Worm (Caenorhabditis elegans): Measurements from ENCODE around the gene F25E5.1.

The F25E5.1 gene

DNA sequence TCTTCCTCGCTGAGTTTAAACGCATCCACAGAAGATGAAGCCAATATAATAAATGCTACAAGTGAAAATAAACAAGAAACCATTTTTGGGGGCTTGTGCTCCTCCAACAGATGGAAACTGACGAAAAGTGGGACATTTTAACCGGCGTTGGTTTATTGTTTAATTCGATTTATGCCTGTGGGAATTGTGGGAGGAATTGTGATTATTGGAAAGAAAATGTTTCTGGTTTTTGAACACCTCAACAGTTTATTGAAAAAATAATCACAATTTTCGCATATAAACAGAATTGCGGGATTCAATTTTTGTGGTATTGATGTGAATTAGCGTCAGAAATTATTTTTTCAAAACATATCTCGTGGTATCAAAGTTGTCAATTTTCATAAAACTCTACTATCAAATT, 11.4 kb upstream of the F25E5.1 start, which contains the start of gene try-8:
try-8 (minus strand) TSS at position 101 of the 400 bp plus-strand sequence.
- TF ChIP-seq daf-12 (tag; optimal IDR thresholded peaks at IDR 0.05), result no peak
- TF ChIP-seq ztf-4 (tag; optimal IDR thresholded peaks at IDR 0.05), result no peak
- no peak for TF ChIP-seq unc-39 (tag; optimal IDR thresholded peaks at IDR 0.05)
- TF ChIP-seq nhr-67 (tag; optimal IDR thresholded peaks at IDR 0.05), result no peak
- TF ChIP-seq aly-2 (tag; optimal IDR thresholded peaks at IDR 0.05), result no peak
- TF ChIP-seq pqm-1 (tag; optimal IDR thresholded peaks at IDR 0.05), result no peak
- TF ChIP-seq nhr-11 (tag; optimal IDR thresholded peaks at IDR 0.05), result no peak
- TF ChIP-seq fkh-2 (tag; optimal IDR thresholded peaks at IDR 0.05), result no peak
- no peak for TF ChIP-seq lin-39 (tag; optimal IDR thresholded peaks at IDR 0.05)
- TF ChIP-seq fos-1 (tag; optimal IDR thresholded peaks at IDR 0.05), result no peak
- TF ChIP-seq pha-4 (tag; optimal IDR thresholded peaks at IDR 0.05), result no peak
- TF ChIP-seq lin-15B (tag; optimal IDR thresholded peaks at IDR 0.05), result no peak

DNA sequence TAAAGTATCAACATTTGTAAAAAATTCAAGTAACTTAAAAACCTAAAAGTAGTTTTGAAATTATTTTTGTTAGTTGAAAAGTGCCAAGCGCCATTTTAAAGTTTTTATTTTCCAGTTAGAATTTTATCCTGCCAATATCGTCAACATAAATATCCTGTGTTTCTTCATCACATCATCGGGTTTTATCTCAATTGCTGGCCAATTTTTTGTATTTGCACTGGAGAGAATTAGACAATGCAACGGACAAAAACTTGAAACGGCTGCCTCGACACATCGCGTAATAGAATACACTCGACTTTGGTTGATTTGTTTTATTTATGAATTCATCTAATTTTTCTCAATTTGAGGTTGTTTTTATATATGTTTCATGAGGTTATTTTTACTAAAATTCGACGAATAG, 10.7 kb upstream of the F25E5.1 start, which contains the start of gene F25E5.2:
F25E5.2 (plus strand) TSS at position 301 of the 400 bp plus-strand sequence.
- no peak for TF ChIP-seq fkh-10 (GFP tag; optimal IDR thresholded peaks at IDR 0.05)
- no peak for TF ChIP-seq lsy-12 (tag; optimal IDR thresholded peaks at IDR 0.05)
- no peak for TF ChIP-seq elt-3 (tag; optimal IDR thresholded peaks at IDR 0.05)

DNA sequence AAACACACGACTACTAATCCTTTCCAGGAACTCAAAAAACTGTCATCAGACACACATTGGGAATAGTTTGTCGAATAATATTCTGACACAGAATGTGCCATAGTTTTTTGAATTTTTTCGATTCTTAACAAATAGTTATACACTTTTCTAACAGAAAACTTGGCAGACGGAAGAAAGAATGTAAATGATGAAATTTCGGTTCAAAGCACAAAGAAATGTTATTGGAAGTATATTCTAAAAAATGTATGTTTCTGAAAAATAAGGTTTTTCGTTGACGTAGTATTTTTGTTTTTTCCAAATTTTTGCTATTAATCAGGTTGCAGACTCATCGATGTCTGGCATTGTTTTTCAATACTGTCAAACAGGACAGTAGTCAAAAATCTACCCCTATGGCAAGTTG, 4.8 kb upstream of the F25E5.1 start, which contains the start of gene srh-92:
srh-92 (minus strand) TSS at position 101 of the 400 bp plus-strand sequence.
- TF ChIP-seq ZK546.5 (tag; optimal IDR thresholded peaks at IDR 0.05), result no peak
- no peak for TF ChIP-seq tbx-2 (tag; optimal IDR thresholded peaks at IDR 0.05)
- no peak for TF ChIP-seq snpc-4 (tag; optimal IDR thresholded peaks at IDR 0.05)
- no peak for TF ChIP-seq fkh-2 (tag; optimal IDR thresholded peaks at IDR 0.05)

DNA sequence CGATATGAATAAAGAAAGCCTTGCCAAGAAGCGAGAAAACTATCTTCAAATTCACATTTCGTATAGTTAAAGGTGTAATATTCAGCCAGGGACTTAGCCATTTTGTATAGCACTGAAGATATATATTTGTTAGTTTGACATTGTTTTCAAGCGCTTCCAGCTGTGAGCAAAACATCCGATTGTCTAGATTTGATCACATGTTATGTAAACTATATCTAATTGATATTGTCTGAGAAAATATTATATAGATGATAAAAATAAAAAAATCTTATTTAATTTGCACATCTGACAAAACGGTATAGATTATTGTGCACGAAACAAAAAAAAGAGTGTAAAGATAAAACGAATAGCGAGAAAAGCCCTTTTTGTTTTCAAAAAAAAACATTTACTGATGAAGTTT, 988 bp upstream of the F25E5.1 start, which contains the start of gene srh-89:
srh-89 (minus strand) TSS at position 101 of the 400 bp plus-strand sequence.
- TF ChIP-seq ceh-82 (tag; optimal IDR thresholded peaks at IDR 0.05), result no peak
- TF ChIP-seq ceh-9 (tag; optimal IDR thresholded peaks at IDR 0.05), result no peak

DNA sequence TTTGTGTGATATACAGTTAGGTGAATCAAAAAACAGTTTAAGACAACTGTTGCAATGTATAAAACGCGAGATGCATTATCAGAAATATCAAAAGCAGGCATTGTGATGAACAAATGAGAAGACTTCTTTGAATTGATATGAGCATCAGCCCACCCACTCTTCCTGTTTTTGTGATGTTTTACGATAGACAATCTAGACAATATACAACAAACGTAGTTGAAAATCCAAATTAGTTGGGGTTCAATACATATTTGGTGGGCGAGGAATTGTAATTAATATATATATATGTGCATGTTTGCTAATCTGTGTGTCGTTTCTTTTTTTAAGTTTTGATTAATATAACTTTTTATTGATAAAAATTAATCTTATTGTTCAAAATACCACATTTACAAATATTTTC, 7.1 kb downstream of the F25E5.1 start, which contains the start of gene str-28:
str-28 (minus strand) TSS at position 101 of the 400 bp plus-strand sequence.
- no peak for TF ChIP-seq fos-1 (tag; optimal IDR thresholded peaks at IDR 0.05)
- no peak for TF ChIP-seq nhr-237 (tag; optimal IDR thresholded peaks at IDR 0.05)
- TF ChIP-seq pha-4 (tag; optimal IDR thresholded peaks at IDR 0.05), result no peak
- TF ChIP-seq mdl-1 (tag; optimal IDR thresholded peaks at IDR 0.05), result no peak
- TF ChIP-seq lin-15B (tag; optimal IDR thresholded peaks at IDR 0.05), result no peak
- no peak for TF ChIP-seq egl-5 (tag; optimal IDR thresholded peaks at IDR 0.05)

DNA sequence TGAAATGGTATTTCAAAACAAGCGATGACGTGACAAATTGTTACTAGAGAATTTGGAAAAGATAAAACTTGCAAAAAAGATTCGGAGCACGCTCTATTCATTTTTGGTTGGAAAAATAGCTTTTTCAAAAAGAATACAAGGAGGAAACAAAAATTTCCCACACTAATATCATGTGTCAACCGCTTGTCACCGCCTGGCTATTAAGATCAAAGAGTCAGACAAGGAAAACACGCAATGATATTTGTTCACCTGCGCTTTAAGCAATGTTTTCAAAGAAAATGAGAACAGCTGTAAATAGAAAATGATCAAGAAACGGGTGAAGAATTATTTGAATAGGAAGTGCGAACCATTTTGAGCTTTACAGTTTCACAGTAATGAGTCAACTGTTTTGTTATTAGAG, 11.1 kb downstream of the F25E5.1 start, which contains the start of gene srh-125:
srh-125 (minus strand) TSS at position 101 of the 400 bp plus-strand sequence.
- TF ChIP-seq mdl-1 (tag; optimal IDR thresholded peaks at IDR 0.05) (no peak), daf-12 (tag; optimal IDR thresholded peaks at IDR 0.05) (no peak)

DNA sequence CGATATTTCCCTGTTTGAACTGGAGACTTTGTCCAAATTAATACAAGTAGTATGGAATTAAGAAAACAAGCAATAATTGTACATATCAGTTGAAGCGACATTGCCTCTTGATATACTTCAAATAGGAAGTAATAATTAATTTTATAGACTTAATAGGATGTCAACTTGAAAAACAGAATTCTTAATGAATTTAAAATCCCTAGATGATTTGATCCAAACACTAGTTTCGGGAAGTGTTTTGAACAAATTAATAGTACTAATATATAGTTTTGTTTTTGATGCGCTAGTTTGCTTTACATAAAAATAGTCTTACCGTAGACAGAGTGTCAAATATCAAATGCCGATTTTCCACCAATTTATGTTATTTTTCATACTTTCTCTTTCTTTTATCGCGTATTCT, 12.7 kb downstream of the F25E5.1 start, which contains the start of gene str-190:
str-190 (minus strand) TSS at position 101 of the 400 bp plus-strand sequence.
- TF ChIP-seq elt-1 (tag; optimal IDR thresholded peaks at IDR 0.05) (no peak), ztf-11 (tag; optimal IDR thresholded peaks at IDR 0.05) (no peak), egl-27 (tag; optimal IDR thresholded peaks at IDR 0.05) (no peak), ceh-9 (tag; optimal IDR thresholded peaks at IDR 0.05) (no peak), daf-12 (tag; optimal IDR thresholded peaks at IDR 0.05) (no peak), jun-1 (tag; optimal IDR thresholded peaks at IDR 0.05) (no peak), elt-3 (tag; optimal IDR thresholded peaks at IDR 0.05) (no peak), nhr-25 (tag; optimal IDR thresholded peaks at IDR 0.05) (no peak), nhr-23 (tag; optimal IDR thresholded peaks at IDR 0.05) (no peak), nhr-11 (tag; optimal IDR thresholded peaks at IDR 0.05) (no peak), ceh-28 (tag; optimal IDR thresholded peaks at IDR 0.05) (no peak), unc-62 (GFP tag; optimal IDR thresholded peaks at IDR 0.05) (no peak), lin-15B (tag; optimal IDR thresholded peaks at IDR 0.05) (no peak), nhr-76 (tag; optimal IDR thresholded peaks at IDR 0.05) (no peak), nhr-43 (tag; optimal IDR thresholded peaks at IDR 0.05; ENCODE audit: poor library complexity, severe bottlenecking) (no peak)

Data from whole organism, L3 larva.